Worm (Caenorhabditis elegans): ENCODE measurements around the gene plc-2.
"Not testable (repeated sequence)": the region's sequence is repeated elsewhere in the genome, so short reads cannot be mapped to it uniquely, and the experiment has no call there.

The plc-2 gene

DNA sequence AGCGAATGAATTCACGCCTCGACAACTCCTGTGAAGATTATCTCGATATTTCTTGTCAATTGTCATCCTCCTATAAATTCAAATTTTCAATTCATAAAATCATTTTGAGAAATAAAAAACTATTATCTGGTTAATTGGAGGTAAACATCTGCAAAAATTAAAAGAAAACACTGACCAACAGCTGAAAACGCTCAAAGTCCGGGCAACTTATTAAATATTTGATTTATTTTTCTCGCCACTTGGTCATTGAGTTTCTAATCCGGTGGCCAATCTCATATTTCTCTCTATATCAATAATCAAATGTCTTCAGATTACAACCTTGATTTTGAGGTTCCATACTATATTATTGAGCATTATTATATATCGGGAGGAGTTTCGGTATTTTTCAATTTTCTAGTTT is 19.5 kb downstream of the plc-2 start, which contains the start of gene sri-24:
Gene sri-24, plus strand, starts transcription at position 301 of the 400 bp plus-strand sequence.
- TF ChIP-seq tbx-37 (GFP tag; conservative IDR thresholded peaks at IDR 0.05); flt-1 (GFP tag; IDR thresholded peaks at IDR 0.05); F13C5.2 (tag; optimal IDR thresholded peaks at IDR 0.05): not testable (repeated sequence)

DNA sequence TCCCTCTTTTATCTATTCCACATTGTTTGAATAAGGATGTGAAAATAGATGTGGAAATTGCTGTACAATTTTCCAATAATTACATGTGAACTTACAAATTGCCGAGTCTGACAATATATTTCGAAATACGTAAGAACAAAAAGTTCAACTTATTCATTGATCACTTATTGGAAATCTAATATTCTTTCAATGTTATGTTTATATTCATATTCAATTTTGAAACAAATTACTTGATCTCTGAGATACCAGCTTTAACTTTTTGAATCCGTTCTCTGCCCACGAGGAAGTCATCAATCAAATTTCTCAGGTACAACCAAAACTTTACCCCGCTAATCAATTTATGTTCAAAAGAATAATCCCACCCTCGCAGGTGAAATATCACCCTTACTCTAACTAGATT is 22.8 kb downstream of the plc-2 start, which contains the start of gene sri-26:
Gene sri-26, plus strand, starts transcription at position 301 of the 400 bp plus-strand sequence.
- TF ChIP-seq tra-4 (tag; optimal IDR thresholded peaks at IDR 0.05); ceh-36 (tag; optimal IDR thresholded peaks at IDR 0.05); pes-1 (GFP tag; IDR thresholded peaks at IDR 0.05): not testable (repeated sequence)

DNA sequence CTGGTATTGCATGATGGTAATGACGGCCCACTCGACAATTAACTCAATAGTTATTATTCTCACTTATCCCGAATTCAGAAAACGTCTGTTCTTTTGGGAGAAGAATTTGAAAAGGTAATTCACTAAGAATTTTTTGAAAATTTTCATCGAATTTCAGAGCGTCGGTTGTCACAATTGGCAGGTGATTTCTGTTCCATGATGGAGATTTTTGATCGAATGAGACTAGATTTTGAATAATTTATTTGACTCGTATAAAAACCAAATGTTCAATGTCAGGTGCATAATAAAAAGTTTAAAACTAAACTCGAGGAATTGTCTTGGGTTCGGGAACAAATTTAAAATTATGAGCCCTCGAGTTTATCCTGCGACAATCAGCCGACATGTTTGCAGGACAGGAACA is 24.3 kb downstream of the plc-2 start, which contains the start of gene sri-25:
Gene sri-25, plus strand, starts transcription at position 301 of the 400 bp plus-strand sequence.
- TF ChIP-seq tbx-11 (GFP tag; IDR thresholded peaks at IDR 0.05) = no peak
- no peak for TF ChIP-seq B0310.2 (tag; optimal IDR thresholded peaks at IDR 0.05)
- no peak for TF ChIP-seq ama-1 (optimal IDR thresholded peaks at IDR 0.05)
- TF ChIP-seq aly-1 (tag; optimal IDR thresholded peaks at IDR 0.05) = no peak
- TF ChIP-seq F13C5.2 (tag; optimal IDR thresholded peaks at IDR 0.05) = no peak
- no peak for TF ChIP-seq tra-4 (tag; optimal IDR thresholded peaks at IDR 0.05)
- TF ChIP-seq ceh-13 (GFP tag; optimal IDR thresholded peaks at IDR 0.05) = no peak
- no peak for TF ChIP-seq ets-7 (tag; optimal IDR thresholded peaks at IDR 0.05)
- TF ChIP-seq tbx-37 (GFP tag; conservative IDR thresholded peaks at IDR 0.05) = no peak
- no peak for TF ChIP-seq flt-1 (GFP tag; IDR thresholded peaks at IDR 0.05)
- TF ChIP-seq pes-1 (GFP tag; IDR thresholded peaks at IDR 0.05) = no peak
- TF ChIP-seq hnd-1 (tag; optimal IDR thresholded peaks at IDR 0.05) = no peak
- no peak for TF ChIP-seq sea-1 (GFP tag; conservative IDR thresholded peaks at IDR 0.05)
- no peak for TF ChIP-seq scrt-1 (GFP tag; IDR thresholded peaks at IDR 0.05)
- no peak for TF ChIP-seq ceh-36 (tag; optimal IDR thresholded peaks at IDR 0.05)
- no peak for TF ChIP-seq hmbx-1 (tag; optimal IDR thresholded peaks at IDR 0.05)
- TF ChIP-seq hmg-4 (GFP tag; optimal IDR thresholded peaks at IDR 0.05) = no peak

DNA sequence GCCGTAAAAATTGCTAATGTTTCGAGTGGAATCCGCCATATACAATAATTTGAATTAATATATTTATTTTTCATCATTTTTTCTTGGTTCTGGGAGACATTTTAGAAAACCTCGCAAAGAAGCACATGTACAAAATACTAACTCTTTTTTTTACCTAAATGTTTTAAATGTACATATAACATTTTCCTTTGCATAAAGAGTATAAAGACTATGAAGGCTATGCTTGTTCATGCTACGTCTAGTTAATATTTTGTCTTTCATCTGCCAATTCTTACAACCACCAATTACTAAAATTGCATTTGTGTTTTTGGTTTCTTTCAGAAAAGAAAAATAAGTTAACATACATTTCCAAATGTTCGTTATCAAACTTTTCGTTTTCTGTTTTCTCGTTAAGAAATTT is 29.0 kb downstream of the plc-2 start, which contains the start of gene irld-25:
Gene irld-25, plus strand, starts transcription at position 301 of the 400 bp plus-strand sequence.
- TF ChIP-seq F13C5.2 (tag; optimal IDR thresholded peaks at IDR 0.05) = no peak
- TF ChIP-seq scrt-1 (GFP tag; IDR thresholded peaks at IDR 0.05) = no peak
- TF ChIP-seq ceh-36 (tag; optimal IDR thresholded peaks at IDR 0.05) = no peak
- no peak for TF ChIP-seq tbx-11 (GFP tag; IDR thresholded peaks at IDR 0.05)
- no peak for TF ChIP-seq flt-1 (GFP tag; IDR thresholded peaks at IDR 0.05)
- TF ChIP-seq sea-1 (GFP tag; conservative IDR thresholded peaks at IDR 0.05) = no peak
- TF ChIP-seq tbx-37 (GFP tag; conservative IDR thresholded peaks at IDR 0.05) = no peak

DNA sequence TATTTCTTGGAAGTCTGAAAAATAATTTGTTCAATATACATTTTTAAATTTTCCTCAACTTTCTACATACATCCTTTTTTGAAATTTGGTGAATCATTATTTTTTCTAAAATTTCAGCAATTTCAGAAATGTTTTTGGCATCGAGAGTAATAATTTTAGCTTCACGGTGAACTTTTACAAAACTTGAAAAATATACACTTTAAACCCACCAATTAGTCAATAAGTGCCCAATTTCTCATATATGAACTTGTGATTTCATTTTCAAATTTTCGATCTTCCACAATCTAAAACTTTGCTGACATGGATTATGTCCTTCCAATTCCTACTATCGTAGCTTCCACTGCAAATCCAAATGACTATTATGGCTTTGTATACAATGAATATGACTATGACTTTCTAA is 31.3 kb downstream of the plc-2 start, which contains the start of gene srw-24:
Gene srw-24, plus strand, starts transcription at position 301 of the 400 bp plus-strand sequence.
- TF ChIP-seq tra-4 (tag; optimal IDR thresholded peaks at IDR 0.05) = no peak
- no peak for TF ChIP-seq aly-1 (tag; optimal IDR thresholded peaks at IDR 0.05)
- TF ChIP-seq tbx-11 (GFP tag; IDR thresholded peaks at IDR 0.05) = no peak
- no peak for TF ChIP-seq ceh-36 (tag; optimal IDR thresholded peaks at IDR 0.05)

DNA sequence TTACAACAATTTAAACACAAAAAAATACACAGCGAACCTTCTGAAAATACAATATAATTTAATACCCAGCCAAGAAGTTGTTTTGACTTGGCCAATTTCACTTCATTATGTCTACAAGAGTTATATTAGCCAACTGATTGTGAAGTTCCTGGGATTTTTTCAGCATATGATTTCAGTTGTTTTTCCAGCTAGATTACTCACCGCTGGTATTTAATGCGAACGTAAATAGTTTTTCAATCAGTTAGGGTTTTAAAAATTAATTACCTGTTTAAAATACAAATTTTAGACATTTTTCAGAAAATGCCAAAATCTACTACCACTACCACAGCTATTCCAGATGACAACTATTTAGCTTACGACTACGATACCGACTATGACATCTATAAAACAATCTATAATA is 33.3 kb downstream of the plc-2 start, which contains the start of gene srw-14:
Gene srw-14, plus strand, starts transcription at position 301 of the 400 bp plus-strand sequence.
- TF ChIP-seq ceh-36 (tag; optimal IDR thresholded peaks at IDR 0.05) (no peak), tbx-37 (GFP tag; conservative IDR thresholded peaks at IDR 0.05) (no peak), sea-1 (GFP tag; conservative IDR thresholded peaks at IDR 0.05) (no peak), hnd-1 (tag; optimal IDR thresholded peaks at IDR 0.05) (no peak), ceh-13 (GFP tag; optimal IDR thresholded peaks at IDR 0.05) (no peak), B0310.2 (tag; optimal IDR thresholded peaks at IDR 0.05) (no peak)

DNA sequence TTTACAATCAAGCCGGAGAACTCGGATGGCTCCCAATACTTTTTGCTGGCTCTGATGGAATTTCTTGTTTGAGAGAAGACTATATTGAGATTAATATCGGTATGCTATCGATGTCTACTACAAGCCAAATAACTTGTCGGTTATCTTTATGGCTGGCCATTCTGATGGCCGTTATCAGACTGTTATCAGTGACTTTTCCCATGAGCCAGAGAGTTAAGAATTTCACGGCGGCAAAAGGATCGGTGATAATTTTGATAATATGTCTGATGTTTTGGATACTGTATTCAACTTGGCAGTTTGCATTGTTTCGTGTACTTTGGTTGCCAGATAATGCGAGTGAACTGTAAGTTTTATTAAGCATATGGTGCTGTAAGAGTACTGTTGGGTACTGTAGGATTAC is 33.8 kb downstream of the plc-2 start:
- TF ChIP-seq B0310.2 (tag; optimal IDR thresholded peaks at IDR 0.05) (no peak), tbx-37 (GFP tag; conservative IDR thresholded peaks at IDR 0.05) (no peak), hmbx-1 (tag; optimal IDR thresholded peaks at IDR 0.05) (no peak), flt-1 (GFP tag; IDR thresholded peaks at IDR 0.05) (no peak), pes-1 (GFP tag; IDR thresholded peaks at IDR 0.05) (no peak), hnd-1 (tag; optimal IDR thresholded peaks at IDR 0.05) (no peak), ceh-13 (GFP tag; optimal IDR thresholded peaks at IDR 0.05) (no peak)

DNA sequence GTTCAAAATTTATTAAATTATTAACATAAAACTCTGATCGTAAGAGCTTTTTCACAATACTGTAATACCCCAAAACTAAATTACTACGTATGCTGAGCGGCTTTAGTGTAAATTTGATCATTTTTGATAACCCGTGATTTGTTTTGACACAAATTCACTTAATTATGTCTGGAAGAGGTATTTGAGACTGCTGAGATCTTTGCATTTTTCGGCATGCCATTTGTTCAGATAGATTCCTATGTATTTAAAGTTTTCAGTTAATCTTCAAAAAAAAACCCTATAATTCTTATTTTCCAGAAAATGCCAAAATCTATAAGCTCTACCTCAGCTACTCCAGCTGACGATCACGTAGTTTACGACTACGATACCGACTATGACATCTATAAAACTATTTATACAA is 37.9 kb downstream of the plc-2 start, which contains the start of gene srw-15:
Gene srw-15, plus strand, starts transcription at position 301 of the 400 bp plus-strand sequence.
- TF ChIP-seq hnd-1 (tag; optimal IDR thresholded peaks at IDR 0.05) = no peak
- no peak for TF ChIP-seq aly-1 (tag; optimal IDR thresholded peaks at IDR 0.05)
- no peak for TF ChIP-seq tbx-37 (GFP tag; conservative IDR thresholded peaks at IDR 0.05)
- TF ChIP-seq pes-1 (GFP tag; IDR thresholded peaks at IDR 0.05) = no peak
- no peak for TF ChIP-seq ceh-13 (GFP tag; optimal IDR thresholded peaks at IDR 0.05)
- no peak for TF ChIP-seq ama-1 (optimal IDR thresholded peaks at IDR 0.05)
- TF ChIP-seq ceh-36 (tag; optimal IDR thresholded peaks at IDR 0.05) = no peak
- TF ChIP-seq F13C5.2 (tag; optimal IDR thresholded peaks at IDR 0.05) = no peak
- no peak for TF ChIP-seq tbx-11 (GFP tag; IDR thresholded peaks at IDR 0.05)
- no peak for TF ChIP-seq scrt-1 (GFP tag; IDR thresholded peaks at IDR 0.05)
- no peak for TF ChIP-seq hmg-4 (GFP tag; optimal IDR thresholded peaks at IDR 0.05)
- TF ChIP-seq tra-4 (tag; optimal IDR thresholded peaks at IDR 0.05) = no peak
- no peak for TF ChIP-seq sea-1 (GFP tag; conservative IDR thresholded peaks at IDR 0.05)
- TF ChIP-seq flt-1 (GFP tag; IDR thresholded peaks at IDR 0.05) = no peak

DNA sequence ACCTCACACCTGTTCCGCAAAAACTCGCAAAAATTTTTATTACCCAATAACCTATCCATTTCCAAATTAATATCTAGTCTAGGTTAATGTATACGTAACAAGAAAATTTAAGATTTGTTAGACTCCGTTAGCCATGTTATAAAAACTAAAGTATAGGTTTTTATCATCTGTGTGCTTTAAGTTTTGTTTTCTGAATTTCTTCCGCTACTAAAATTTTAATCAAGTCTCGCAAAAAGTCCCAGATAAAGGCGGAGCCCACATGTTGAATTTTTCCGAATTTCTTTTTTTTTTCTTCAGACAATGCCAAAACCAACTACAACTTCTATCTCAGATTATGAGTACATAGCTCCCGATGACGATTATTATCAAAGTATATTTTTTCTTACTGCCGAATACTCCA is 39.8 kb downstream of the plc-2 start, which contains the start of gene srw-13:
Gene srw-13, plus strand, starts transcription at position 301 of the 400 bp plus-strand sequence.
- TF ChIP-seq scrt-1 (GFP tag; IDR thresholded peaks at IDR 0.05) (no peak), aly-1 (tag; optimal IDR thresholded peaks at IDR 0.05) (no peak), F13C5.2 (tag; optimal IDR thresholded peaks at IDR 0.05) (no peak), ama-1 (optimal IDR thresholded peaks at IDR 0.05) (no peak), pes-1 (GFP tag; IDR thresholded peaks at IDR 0.05) (no peak), sea-1 (GFP tag; conservative IDR thresholded peaks at IDR 0.05) (no peak), hnd-1 (tag; optimal IDR thresholded peaks at IDR 0.05) (no peak), tra-4 (tag; optimal IDR thresholded peaks at IDR 0.05) (no peak), tbx-37 (GFP tag; conservative IDR thresholded peaks at IDR 0.05) (no peak), hmbx-1 (tag; optimal IDR thresholded peaks at IDR 0.05) (no peak), ceh-36 (tag; optimal IDR thresholded peaks at IDR 0.05) (no peak), hmg-4 (GFP tag; optimal IDR thresholded peaks at IDR 0.05) (no peak), ets-7 (tag; optimal IDR thresholded peaks at IDR 0.05) (no peak), ceh-13 (GFP tag; optimal IDR thresholded peaks at IDR 0.05) (no peak), flt-1 (GFP tag; IDR thresholded peaks at IDR 0.05) (no peak), B0310.2 (tag; optimal IDR thresholded peaks at IDR 0.05) (no peak)
